Fruit fly (Drosophila melanogaster) whole organism: ENCODE results near the gene dnc.

Experiments
- CG8478 ChIP-seq: fragments of >200 bp; optimal IDR thresholded peaks from 2 replicates; lab custom pipeline; 2018; ENCODE audit warnings: inconsistent platforms
- Dll ChIP-seq: fragments of >200 bp; optimal IDR thresholded peaks from 2 replicates; lab custom pipeline; 2017
- EcR ChIP-seq, 2 experiments: fragments of >200 bp; optimal IDR thresholded peaks; 2 replicates each; lab custom pipeline; 2017; ENCODE audit warnings: missing biosample characterization in 2 of 2, missing genetic modification characterization in 2 of 2, missing genetic modification reagents in 2 of 2
- pan ChIP-seq: fragments of >200 bp; optimal IDR thresholded peaks from 2 replicates; lab custom pipeline; 2017
- psq ChIP-seq: fragments of >200 bp; optimal IDR thresholded peaks from 2 replicates; lab custom pipeline; 2017
- usp ChIP-seq: fragments of >200 bp; optimal IDR thresholded peaks from 2 replicates; lab custom pipeline; 2017; ENCODE audit warnings: missing biosample characterization, missing genetic modification characterization, mixed read lengths

The dnc gene

dm6 chrX:3174881-3175874, 1.1 kb upstream of the dnc start, which contains the start of gene CG3939:
CG3939 (plus strand) TSS chrX:3175018.
- no peak for TF ChIP-seq EcR (GFP tag; optimal IDR thresholded peaks at IDR 0.05; lab: Kevin White, UChicago)
- no peak for TF ChIP-seq Dll (lab: Kevin White, UChicago)
- TF ChIP-seq CG8478, result no peak
- no peak for TF ChIP-seq psq (lab: Kevin White, UChicago)

dm6 chrX:3186550-3186949, 10.3 kb downstream of the dnc start:
- TF ChIP-seq pan (lab: Kevin White, UChicago), result no peak
- TF ChIP-seq Dll (lab: Kevin White, UChicago), result no peak
- TF ChIP-seq usp (GFP tag; lab: Kevin White, UChicago), result no peak
- TF ChIP-seq CG8478, result no peak
- no peak for TF ChIP-seq psq (lab: Kevin White, UChicago)
- TF ChIP-seq EcR (GFP tag; optimal IDR thresholded peaks at IDR 0.05; lab: Kevin White, UChicago), result no peak

- no peak for TF ChIP-seq CG8478
- TF ChIP-seq pan (lab: Kevin White, UChicago), result no peak
- TF ChIP-seq Dll (lab: Kevin White, UChicago), result no peak
- TF ChIP-seq usp (GFP tag; lab: Kevin White, UChicago), result no peak
- TF ChIP-seq psq (lab: Kevin White, UChicago), result no peak
- no peak for TF ChIP-seq EcR (GFP tag; optimal IDR thresholded peaks at IDR 0.05; lab: Kevin White, UChicago)
These were observed 11.4 kb downstream of the dnc start for dm6 chrX:3187593-3187992.

- TF ChIP-seq Dll (lab: Kevin White, UChicago) (no peak), pan (lab: Kevin White, UChicago) (no peak), CG8478 (no peak)
These were observed 12.2 kb downstream of the dnc start for dm6 chrX:3188419-3188818.

- TF ChIP-seq Dll (lab: Kevin White, UChicago) (no peak), EcR (GFP tag; optimal IDR thresholded peaks at IDR 0.05; lab: Kevin White, UChicago) (no peak), usp (GFP tag; lab: Kevin White, UChicago) (no peak), psq (lab: Kevin White, UChicago) (no peak), CG8478 (no peak), pan (lab: Kevin White, UChicago) (no peak)
These were observed 12.9 kb downstream of the dnc start for dm6 chrX:3189155-3189554.

- TF ChIP-seq Dll (lab: Kevin White, UChicago) (no peak), pan (lab: Kevin White, UChicago) (no peak), CG8478 (no peak), usp (GFP tag; lab: Kevin White, UChicago) (no peak), psq (lab: Kevin White, UChicago) (no peak), EcR (GFP tag; optimal IDR thresholded peaks at IDR 0.05; lab: Kevin White, UChicago) (no peak)
These were observed 13.5 kb downstream of the dnc start for dm6 chrX:3189723-3190122.

dm6 chrX:3190837-3191458, 14.7 kb downstream of the dnc start:
- TF ChIP-seq pan (lab: Kevin White, UChicago) (no peak), Dll (lab: Kevin White, UChicago) (no peak), CG8478 (no peak), usp (GFP tag; lab: Kevin White, UChicago) (no peak), psq (lab: Kevin White, UChicago) (no peak)

- TF ChIP-seq usp (GFP tag; lab: Kevin White, UChicago), result no peak
These were observed 16.1 kb downstream of the dnc start for dm6 chrX:3192301-3192700.

- TF ChIP-seq CG8478 (no peak), EcR (GFP tag; optimal IDR thresholded peaks at IDR 0.05; lab: Kevin White, UChicago) (no peak), Dll (lab: Kevin White, UChicago) (no peak)
These were observed 17.5 kb downstream of the dnc start for dm6 chrX:3193774-3194173.

dm6 chrX:3205887-3206794, 29.9 kb downstream of the dnc start:
- TF ChIP-seq pan (lab: Kevin White, UChicago) (no peak), EcR (GFP tag; optimal IDR thresholded peaks at IDR 0.05; lab: Kevin White, UChicago) (no peak), psq (lab: Kevin White, UChicago) (no peak), Dll (lab: Kevin White, UChicago) (no peak), CG8478 (no peak), usp (GFP tag; lab: Kevin White, UChicago) (no peak)

dm6 chrX:3233683-3234082, 57.4 kb downstream of the dnc start:
- TF ChIP-seq Dll (lab: Kevin White, UChicago) (no peak), usp (GFP tag; lab: Kevin White, UChicago) (no peak), pan (lab: Kevin White, UChicago) (no peak), CG8478 (no peak), EcR (GFP tag; optimal IDR thresholded peaks at IDR 0.05; lab: Kevin White, UChicago) (no peak), psq (lab: Kevin White, UChicago) (no peak)
